Worm (Caenorhabditis elegans) whole organism, L4/young adult: Measurements from ENCODE around the gene unc-86.

Source experiments
- W03F9.2 ChIP-seq: fragments of 150-350 bp; optimal IDR thresholded peaks from 2 replicates; lab custom pipeline; 2014; ENCODE audit warnings: missing biosample characterization, missing genetic modification characterization
- dao-5 ChIP-seq: sonication (generic microtip); optimal IDR thresholded peaks from 2 replicates; lab custom pipeline; 2016; ENCODE audit warnings: missing genotype, missing genetic modification characterization, moderate library complexity, missing compliant biosample characterization
- him-1 ChIP-seq: sonication (generic microtip); optimal IDR thresholded peaks from 2 replicates; lab custom pipeline; 2016; ENCODE audit warnings: missing genotype, missing genetic modification reagents, missing genetic modification characterization, missing compliant biosample characterization

DNA sequence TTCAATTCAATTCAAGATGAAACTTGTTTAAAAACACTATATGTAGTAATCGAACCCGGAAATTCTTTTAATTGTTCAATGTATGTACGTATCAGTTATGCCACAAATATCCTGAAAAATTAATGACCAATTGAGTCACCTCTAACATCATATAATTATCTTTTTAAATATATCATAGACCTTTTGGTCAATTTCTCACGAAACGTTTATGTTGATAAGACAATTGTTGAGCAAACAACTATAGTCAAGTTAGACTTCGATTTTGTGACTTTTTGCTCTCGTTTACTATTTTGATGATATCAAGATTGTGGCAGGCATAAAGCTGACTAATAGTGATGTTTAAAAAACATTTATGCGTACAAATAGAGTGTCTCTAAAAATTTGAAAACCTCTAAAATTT lies 24.1 kb upstream of the unc-86 start:
- TF ChIP-seq him-1 (tag; lab: Kevin White, UChicago) (no peak), dao-5 (no peak), W03F9.2 (tag; lab: Kevin White, UChicago) (no peak)
